Fruit fly (Drosophila melanogaster) whole organism, adult: ENCODE data around the gene Pex2.

Experiments used
- CG11617 ChIP-seq: fragments of 200-800 bp; sonication (Bioruptor generic); optimal IDR thresholded peaks from 2 replicates; lab custom pipeline; 2017; ENCODE audit warnings: mild to moderate bottlenecking, missing biosample characterization, missing genetic modification reagents, missing genetic modification characterization
- CG12768 ChIP-seq: fragments of 200-800 bp; sonication (Bioruptor generic); optimal IDR thresholded peaks from 2 replicates; lab custom pipeline; 2017; ENCODE audit warnings: missing biosample characterization, missing genetic modification characterization, mild to moderate bottlenecking, moderate library complexity, missing genetic modification reagents
- CG14711 ChIP-seq: fragments of 200-800 bp; sonication (Bioruptor generic); optimal IDR thresholded peaks from 2 replicates; lab custom pipeline; 2018; ENCODE audit warnings: missing biosample characterization, mild to moderate bottlenecking, missing genetic modification characterization, moderate library complexity
- CG1620 ChIP-seq: fragments of 200-800 bp; sonication (Bioruptor generic); optimal IDR thresholded peaks from 2 replicates; lab custom pipeline; 2016; ENCODE audit warnings: missing biosample characterization, missing genetic modification characterization
- CG33017 ChIP-seq: fragments of 200-800 bp; sonication (Bioruptor generic); optimal IDR thresholded peaks from 2 replicates; lab custom pipeline; 2018; ENCODE audit warnings: missing biosample characterization, mild to moderate bottlenecking, missing genetic modification characterization, moderate library complexity
- CG5204 ChIP-seq: fragments of 200-800 bp; sonication (Bioruptor generic); optimal IDR thresholded peaks from 2 replicates; lab custom pipeline; 2016; ENCODE audit warnings: missing biosample characterization, missing genetic modification characterization
- CG7045 ChIP-seq: fragments of 200-800 bp; sonication (Bioruptor generic); optimal IDR thresholded peaks from 2 replicates; lab custom pipeline; 2017; ENCODE audit warnings: missing biosample characterization, mild to moderate bottlenecking, missing genetic modification characterization
- CG7101 ChIP-seq: fragments of 200-800 bp; sonication (Bioruptor generic); optimal IDR thresholded peaks from 2 replicates; lab custom pipeline; 2018; ENCODE audit warnings: missing biosample characterization, mild to moderate bottlenecking, missing genetic modification characterization, moderate library complexity
- Clk ChIP-seq: fragments of 200-800 bp; sonication (Bioruptor generic); optimal IDR thresholded peaks from 2 replicates; lab custom pipeline; 2017; ENCODE audit warnings: missing biosample characterization, missing genetic modification characterization
- Crg-1 ChIP-seq: fragments of 200-800 bp; sonication (Bioruptor generic); optimal IDR thresholded peaks from 2 replicates; lab custom pipeline; 2016; ENCODE audit warnings: missing biosample characterization, missing genetic modification characterization
- Hr96 ChIP-seq: fragments of 200-800 bp; sonication (Bioruptor generic); optimal IDR thresholded peaks from 2 replicates; lab custom pipeline; 2016; ENCODE audit warnings: missing biosample characterization, missing genetic modification characterization
- Mnt ChIP-seq: fragments of 200-800 bp; sonication (Bioruptor generic); optimal IDR thresholded peaks from 2 replicates; lab custom pipeline; 2016; ENCODE audit warnings: missing biosample characterization, mild to moderate bottlenecking, missing genetic modification characterization
- bab1 ChIP-seq: fragments of 200-800 bp; sonication (Bioruptor generic); optimal IDR thresholded peaks from 3 replicates; lab custom pipeline; 2019; ENCODE audit warnings: missing biosample characterization, mild to moderate bottlenecking, missing genetic modification characterization, moderate library complexity
- cic ChIP-seq: fragments of 200-800 bp; sonication (Bioruptor generic); optimal IDR thresholded peaks from 2 replicates; lab custom pipeline; 2017; ENCODE audit warnings: missing biosample characterization, mild to moderate bottlenecking, missing genetic modification characterization, moderate library complexity
- cnc ChIP-seq, 2 experiments: fragments of >200 bp; optimal IDR thresholded peaks; 2 replicates each; lab custom pipeline; 2017
- kay ChIP-seq: fragments of 200-800 bp; sonication (Bioruptor generic); peaks from one replicate; lab custom pipeline; 2016; ENCODE audit warnings: missing biosample characterization, missing genetic modification characterization, borderline replicate concordance
- ovo ChIP-seq: fragments of 200-800 bp; sonication (Bioruptor generic); optimal IDR thresholded peaks from 2 replicates; lab custom pipeline; 2016; ENCODE audit warnings: missing biosample characterization, missing genetic modification characterization
- pad ChIP-seq: fragments of 200-800 bp; sonication (Bioruptor generic); optimal IDR thresholded peaks from 3 replicates; lab custom pipeline; 2017; ENCODE audit warnings: missing biosample characterization, missing genetic modification characterization, mild to moderate bottlenecking, moderate library complexity, missing genetic modification reagents
- tj ChIP-seq: fragments of 200-800 bp; sonication (Bioruptor generic); optimal IDR thresholded peaks from 3 replicates; lab custom pipeline; 2017; ENCODE audit warnings: missing biosample characterization, mild to moderate bottlenecking, missing genetic modification characterization, moderate library complexity
- toe ChIP-seq: fragments of 200-800 bp; sonication (Bioruptor generic); optimal IDR thresholded peaks from 2 replicates; lab custom pipeline; 2016; ENCODE audit warnings: missing biosample characterization, missing genetic modification characterization

Gene Pex2

dm6 chr3L:8338921-8339320, at the start of gene Pex2:
Gene Pex2 (plus strand): TSS chr3L:8339051.
- TF ChIP-seq pad (peak; percentile 15), toe (GFP tag; lab: Kevin White, UChicago) (peak; percentile 43), CG1620 (GFP tag; lab: Kevin White, UChicago) (peak; percentile 57), CG14711 (tag; lab: Kevin White, UChicago) (peak; percentile 31), tj (GFP tag; lab: Kevin White, UChicago) (no peak), CG11617 (GFP tag; lab: Kevin White, UChicago) (peak; percentile 18), cic (GFP tag; lab: Kevin White, UChicago) (peak; percentile 99), ovo (GFP tag; lab: Kevin White, UChicago) (no peak), CG12768 (GFP tag; lab: Kevin White, UChicago) (peak; percentile 82), CG5204 (GFP tag; lab: Kevin White, UChicago) (peak; percentile 3), CG7045 (no peak), Mnt (GFP tag; lab: Kevin White, UChicago) (peak; percentile 64), Hr96 (GFP tag; lab: Kevin White, UChicago) (no peak), Crg-1 (GFP tag; lab: Kevin White, UChicago) (peak; percentile 34), cnc (optimal IDR thresholded peaks at IDR 0.05; lab: Kevin White, UChicago) (no peak), CG7101 (tag; lab: Kevin White, UChicago) (peak; percentile 48), CG33017 (tag; lab: Kevin White, UChicago) (peak; percentile 51), kay (GFP tag; lab: Kevin White, UChicago) (peak; percentile 76), bab1 (GFP tag; lab: Kevin White, UChicago) (peak; percentile 53)

- TF ChIP-seq CG12768 (GFP tag; lab: Kevin White, UChicago) (peak; percentile 52), CG11617 (GFP tag; lab: Kevin White, UChicago) (no peak), CG7045 (no peak), toe (GFP tag; lab: Kevin White, UChicago) (peak; percentile 52), Crg-1 (GFP tag; lab: Kevin White, UChicago) (peak; percentile 43), cic (GFP tag; lab: Kevin White, UChicago) (peak; percentile 54), CG1620 (GFP tag; lab: Kevin White, UChicago) (peak; percentile 2), ovo (GFP tag; lab: Kevin White, UChicago) (no peak), bab1 (GFP tag; lab: Kevin White, UChicago) (peak; percentile 32), Hr96 (GFP tag; lab: Kevin White, UChicago) (peak; percentile 58), CG14711 (tag; lab: Kevin White, UChicago) (peak; percentile 45), pad (peak; percentile 33), CG5204 (GFP tag; lab: Kevin White, UChicago) (no peak), kay (GFP tag; lab: Kevin White, UChicago) (peak; percentile 11)
Measured at dm6 chr3L:8289336-8290258, 49.3 kb upstream of the Pex2 start, which contains the start of gene cert. Gene cert (minus strand): TSS chr3L:8289870.

dm6 chr3L:8295227-8295626, 43.6 kb upstream of the Pex2 start, which contains the start of gene CG7201:
Gene CG7201 (minus strand): TSS chr3L:8295327.
- TF ChIP-seq ovo (GFP tag; lab: Kevin White, UChicago) (no peak), toe (GFP tag; lab: Kevin White, UChicago) (no peak), CG33017 (tag; lab: Kevin White, UChicago) (no peak), Clk (GFP tag; lab: Kevin White, UChicago) (no peak), cnc (optimal IDR thresholded peaks at IDR 0.05; lab: Kevin White, UChicago) (no peak), Crg-1 (GFP tag; lab: Kevin White, UChicago) (no peak), CG7101 (tag; lab: Kevin White, UChicago) (no peak), CG1620 (GFP tag; lab: Kevin White, UChicago) (no peak), CG12768 (GFP tag; lab: Kevin White, UChicago) (no peak), cic (GFP tag; lab: Kevin White, UChicago) (no peak), CG11617 (GFP tag; lab: Kevin White, UChicago) (no peak), CG5204 (GFP tag; lab: Kevin White, UChicago) (no peak), bab1 (GFP tag; lab: Kevin White, UChicago) (no peak), tj (GFP tag; lab: Kevin White, UChicago) (no peak), kay (GFP tag; lab: Kevin White, UChicago) (no peak)

dm6 chr3L:8296941-8297340, 41.9 kb upstream of the Pex2 start, which contains the start of gene Rab19:
Gene Rab19 (plus strand): TSS chr3L:8297018.
- TF ChIP-seq kay (GFP tag; lab: Kevin White, UChicago): peak; percentile 96
- peak; percentile 0 for TF ChIP-seq bab1 (GFP tag; lab: Kevin White, UChicago)
- TF ChIP-seq pad: no peak
- TF ChIP-seq Clk (GFP tag; lab: Kevin White, UChicago): no peak

- TF ChIP-seq toe (GFP tag; lab: Kevin White, UChicago) (no peak), cic (GFP tag; lab: Kevin White, UChicago) (peak; percentile 24), Mnt (GFP tag; lab: Kevin White, UChicago) (peak; percentile 68)
Measured at dm6 chr3L:8297488-8297887, 41.4 kb upstream of the Pex2 start.
